Fruit fly (Drosophila melanogaster): ENCODE measurements around the gene Dyro.
A peak's percentile ranks its signal among the peaks of the same experiment; 100 is the strongest.

Gene Dyro

DNA sequence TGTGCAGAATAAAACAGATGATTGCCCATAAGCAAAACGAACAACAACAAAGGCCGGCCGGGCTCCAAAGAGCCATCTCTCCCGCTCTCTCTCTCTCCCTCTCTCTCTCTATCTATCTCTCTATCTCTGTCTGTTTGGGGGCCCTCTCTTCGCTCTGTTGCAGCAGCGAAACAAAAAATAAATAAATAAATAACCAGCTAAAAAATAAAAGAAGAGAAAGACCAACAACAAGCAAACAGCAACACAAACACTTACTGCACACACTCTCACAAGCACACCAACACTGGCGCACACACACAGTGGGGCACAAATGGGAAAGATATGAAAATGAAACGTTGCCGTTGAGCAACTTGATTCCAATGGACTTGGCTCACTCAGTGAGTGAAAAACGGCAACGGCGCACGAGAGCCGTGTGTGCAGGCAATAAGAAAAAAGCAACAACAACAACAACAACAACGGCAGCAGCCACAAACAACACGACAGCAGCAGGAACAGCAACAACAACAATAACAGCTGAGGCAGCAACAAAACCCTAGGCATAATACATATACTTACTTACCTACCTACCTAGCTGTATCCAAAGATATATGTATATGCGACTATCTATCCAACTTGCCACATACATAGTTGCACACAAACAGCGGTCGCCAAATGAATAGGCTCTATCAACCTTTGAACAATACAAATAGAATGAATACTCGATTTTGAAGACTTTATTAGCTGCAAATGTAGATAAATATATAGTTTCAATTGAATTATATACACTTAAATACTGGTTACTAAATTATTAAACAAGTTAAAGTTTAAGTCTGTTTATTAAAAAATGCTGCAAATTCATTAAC lies 49.5 kb downstream of the Dyro start (continued):
- TF ChIP-seq PHDP (tag; optimal IDR thresholded peaks at IDR 0.05), result peak; percentile 19
- no peak for TF ChIP-seq gcm2 (GFP tag; optimal IDR thresholded peaks at IDR 0.05)
- TF ChIP-seq tio (GFP tag; optimal IDR thresholded peaks at IDR 0.05), result no peak
- TF ChIP-seq CkIIα-i1 (GFP tag; IDR thresholded peaks at IDR 0.05), result no peak
- no peak for TF ChIP-seq inv (GFP tag; IDR thresholded peaks at IDR 0.05; ENCODE audit: partially characterized antibody)
- no peak for TF ChIP-seq Doc3 (GFP tag; IDR thresholded peaks at IDR 0.05; ENCODE audit: partially characterized antibody)
- TF ChIP-seq CG7357 (GFP tag; IDR thresholded peaks at IDR 0.05), result no peak
- no peak for TF ChIP-seq ab (GFP tag; optimal IDR thresholded peaks at IDR 0.05)
- no peak for TF ChIP-seq Abd-B (GFP tag; optimal IDR thresholded peaks at IDR 0.05)
- peak; percentile 26 for TF ChIP-seq CG6854 (GFP tag; optimal IDR thresholded peaks at IDR 0.05)
- peak; percentile 26 for TF ChIP-seq Sox102F (GFP tag; optimal IDR thresholded peaks at IDR 0.05)
- no peak for TF ChIP-seq CG9797 (GFP tag; optimal IDR thresholded peaks at IDR 0.05)
- no peak for TF ChIP-seq seq (GFP tag; IDR thresholded peaks at IDR 0.05)
- peak; percentile 85 for TF ChIP-seq CG3163 (GFP tag; optimal IDR thresholded peaks at IDR 0.05)
- TF ChIP-seq unpg (GFP tag; optimal IDR thresholded peaks at IDR 0.05), result no peak
- TF ChIP-seq tgo (GFP tag; IDR thresholded peaks at IDR 0.05), result no peak
- no peak for TF ChIP-seq CG8388 (GFP tag; optimal IDR thresholded peaks at IDR 0.05)
- TF ChIP-seq Hand (GFP tag; optimal IDR thresholded peaks at IDR 0.05), result no peak
- TF ChIP-seq CG2120 (GFP tag; optimal IDR thresholded peaks at IDR 0.05), result no peak
- TF ChIP-seq dpn (GFP tag; optimal IDR thresholded peaks at IDR 0.05), result peak in 1 of 2 experiments; percentile 34
- TF ChIP-seq CG30431 (GFP tag; optimal IDR thresholded peaks at IDR 0.05), result no peak
- TF ChIP-seq CG13894 (tag; optimal IDR thresholded peaks at IDR 0.05), result peak; percentile 1
- TF ChIP-seq dan (GFP tag; IDR thresholded peaks at IDR 0.05), result no peak
- no peak for TF ChIP-seq H15 (GFP tag; IDR thresholded peaks at IDR 0.05)
- peak; percentile 45 for TF ChIP-seq HmgD (GFP tag; optimal IDR thresholded peaks at IDR 0.05)
- TF ChIP-seq gem (tag; optimal IDR thresholded peaks at IDR 0.05), result peak; percentile 10
- no peak for TF ChIP-seq Poxn (GFP tag; IDR thresholded peaks at IDR 0.05)
- no peak for TF ChIP-seq YL-1 (GFP tag; optimal IDR thresholded peaks at IDR 0.05)
- no peak for TF ChIP-seq Bdp1 (GFP tag; optimal IDR thresholded peaks at IDR 0.05)
- no peak for TF ChIP-seq ind (GFP tag; optimal IDR thresholded peaks at IDR 0.05)
- no peak for TF ChIP-seq CG8765 (GFP tag; IDR thresholded peaks at IDR 0.05)
- TF ChIP-seq dati (GFP tag; IDR thresholded peaks at IDR 0.05), result no peak
- TF ChIP-seq gt (GFP tag; IDR thresholded peaks at IDR 0.05), result no peak
- no peak for TF ChIP-seq CG15269 (tag; optimal IDR thresholded peaks at IDR 0.05)
- peak; percentile 68 for TF ChIP-seq vvl (GFP tag; IDR thresholded peaks at IDR 0.05)
- TF ChIP-seq Sox100B (GFP tag; optimal IDR thresholded peaks at IDR 0.05), result no peak
- no peak for TF ChIP-seq CG7271 (tag; optimal IDR thresholded peaks at IDR 0.05)
- TF ChIP-seq salm (tag; optimal IDR thresholded peaks at IDR 0.05), result peak; percentile 37
- TF ChIP-seq yki (optimal IDR thresholded peaks at IDR 0.05), result peak; percentile 74
- no peak for TF ChIP-seq Blimp-1 (GFP tag; optimal IDR thresholded peaks at IDR 0.05)
- no peak for TF ChIP-seq CrebB (tag; optimal IDR thresholded peaks at IDR 0.05)
- no peak for TF ChIP-seq CG3726 (GFP tag; IDR thresholded peaks at IDR 0.05)
- TF ChIP-seq sr (GFP tag; IDR thresholded peaks at IDR 0.05), result no peak
- no peak for TF ChIP-seq run (tag; optimal IDR thresholded peaks at IDR 0.05)
- TF ChIP-seq HmgZ (tag; optimal IDR thresholded peaks at IDR 0.05), result peak; percentile 17
- TF ChIP-seq knrl (GFP tag; IDR thresholded peaks at IDR 0.05; ENCODE audit: partially characterized antibody), result no peak
- no peak for TF ChIP-seq ems (GFP tag; optimal IDR thresholded peaks at IDR 0.05)

Measured in whole organism, embryonic.